Fruit fly (Drosophila melanogaster) S2 (cell line): Measurements from ENCODE around the gene CG5810.

Experiments
- CG8478 ChIP-seq: fragments of >200 bp; optimal IDR thresholded peaks from 2 replicates; lab custom pipeline; 2018
- CTCF ChIP-seq, 2 experiments: fragments of >200 bp; optimal IDR thresholded peaks; 2 replicates each; lab custom pipeline; 2018

- TF ChIP-seq CTCF (optimal IDR thresholded peaks at IDR 0.05; lab: Kevin White, UChicago) (no peak), CG8478 (lab: Kevin White, UChicago) (no peak)
Observed at dm6 chr3R:21189520-21190180, 26.1 kb downstream of the CG5810 start.
